Fruit fly (Drosophila melanogaster) whole organism, embryonic: ENCODE data around the gene Ser12.

Experiments used
- Abd-B ChIP-seq: fragments of 200-800 bp; sonication (Bioruptor generic); optimal IDR thresholded peaks from 2 replicates; lab custom pipeline; 2018; ENCODE audit warnings: missing biosample characterization, mild to moderate bottlenecking, missing genetic modification characterization, moderate library complexity
- B-H2 ChIP-seq: fragments of 200-800 bp; sonication (Bioruptor generic); optimal IDR thresholded peaks from 2 replicates; lab custom pipeline; 2018; ENCODE audit warnings: missing biosample characterization, mild to moderate bottlenecking, missing genetic modification characterization
- CG10147 ChIP-seq: fragments of 200-800 bp; sonication (Bioruptor generic); optimal IDR thresholded peaks from 2 replicates; lab custom pipeline; 2019; ENCODE audit warnings: missing biosample characterization, mild to moderate bottlenecking, missing genetic modification characterization, moderate library complexity
- CG10267 ChIP-seq: fragments of 200-800 bp; sonication (Bioruptor generic); optimal IDR thresholded peaks from 2 replicates; lab custom pipeline; 2018; ENCODE audit warnings: missing biosample characterization, mild to moderate bottlenecking, missing genetic modification characterization, moderate library complexity
- CG10431 ChIP-seq: fragments of 200-800 bp; sonication (Bioruptor generic); optimal IDR thresholded peaks from 3 replicates; lab custom pipeline; 2018; ENCODE audit warnings: missing biosample characterization, mild to moderate bottlenecking, missing genetic modification characterization
- CG10543 ChIP-seq: fragments of 200-800 bp; sonication (Bioruptor generic); optimal IDR thresholded peaks from 3 replicates; lab custom pipeline; 2017; ENCODE audit warnings: missing biosample characterization, mild to moderate bottlenecking, missing genetic modification characterization, moderate library complexity
- CG13624 ChIP-seq: fragments of 200-800 bp; sonication (Bioruptor generic); optimal IDR thresholded peaks from 2 replicates; lab custom pipeline; 2016; ENCODE audit warnings: missing biosample characterization, missing genetic modification characterization
- CG2120 ChIP-seq: fragments of 200-800 bp; sonication (Bioruptor generic); optimal IDR thresholded peaks from 3 replicates; lab custom pipeline; 2016; ENCODE audit warnings: missing biosample characterization, missing genetic modification characterization
- CG2202 ChIP-seq: fragments of 200-800 bp; sonication (Bioruptor generic); optimal IDR thresholded peaks from 2 replicates; lab custom pipeline; 2018; ENCODE audit warnings: missing biosample characterization, mild to moderate bottlenecking, missing genetic modification characterization
- CG2889 ChIP-seq: fragments of 200-800 bp; sonication (Bioruptor generic); IDR thresholded peaks from 3 replicates; pipeline ENCODE4 v1.3.6; 2022; ENCODE audit warnings: missing biosample characterization, missing genetic modification characterization
- CG32532 ChIP-seq: fragments of 200-800 bp; sonication (Bioruptor generic); IDR thresholded peaks from 2 replicates; pipeline ENCODE4 v1.3.6; 2022; ENCODE audit warnings: missing biosample characterization, missing genetic modification characterization
- CG34376 ChIP-seq: fragments of 200-800 bp; sonication (Bioruptor generic); optimal IDR thresholded peaks from 2 replicates; lab custom pipeline; 2018; ENCODE audit warnings: missing biosample characterization, mild to moderate bottlenecking, missing genetic modification characterization
- CG34422 ChIP-seq: fragments of 200-800 bp; sonication (Bioruptor generic); IDR thresholded peaks from 3 replicates; pipeline ENCODE4 v1.3.6; 2022; ENCODE audit warnings: missing biosample characterization, missing genetic modification characterization
- CG6791 ChIP-seq: fragments of 200-800 bp; sonication (Bioruptor generic); IDR thresholded peaks from 3 replicates; pipeline ENCODE4 v1.3.6; 2022; ENCODE audit warnings: missing biosample characterization, missing genetic modification characterization; ENCODE audit not compliant: partially characterized antibody
- CG7987 ChIP-seq: fragments of 200-800 bp; sonication (Bioruptor generic); optimal IDR thresholded peaks from 2 replicates; lab custom pipeline; 2018; ENCODE audit warnings: missing biosample characterization, mild to moderate bottlenecking, missing genetic modification characterization, moderate library complexity
- CG8924 ChIP-seq: fragments of 200-800 bp; optimal IDR thresholded peaks from 3 replicates; lab custom pipeline; 2019; ENCODE audit warnings: missing biosample characterization, mild to moderate bottlenecking, missing genetic modification characterization, moderate library complexity
- CG9437 ChIP-seq: fragments of 200-800 bp; sonication (Bioruptor generic); optimal IDR thresholded peaks from 2 replicates; lab custom pipeline; 2018; ENCODE audit warnings: missing biosample characterization, mild to moderate bottlenecking, missing genetic modification characterization
- E2f2 ChIP-seq: fragments of 200-800 bp; sonication (Bioruptor generic); IDR thresholded peaks from 2 replicates; pipeline ENCODE4 v1.3.6; 2022; ENCODE audit warnings: missing biosample characterization, missing genetic modification characterization
- Elba2 ChIP-seq: fragments of 200-800 bp; sonication (Bioruptor generic); optimal IDR thresholded peaks from 3 replicates; lab custom pipeline; 2016; ENCODE audit warnings: missing biosample characterization, missing genetic modification characterization
- HLH4C ChIP-seq: fragments of 200-800 bp; sonication (Bioruptor generic); IDR thresholded peaks from 3 replicates; pipeline ENCODE4 v1.3.6; 2022; ENCODE audit warnings: missing biosample characterization, missing genetic modification characterization; ENCODE audit not compliant: partially characterized antibody
- MBD-R2 ChIP-seq: fragments of 200-800 bp; sonication (Bioruptor generic); IDR thresholded peaks from 2 replicates; pipeline ENCODE4 v1.3.6; 2022; ENCODE audit warnings: missing biosample characterization, missing genetic modification characterization
- Max ChIP-seq: fragments of 200-800 bp; sonication (Bioruptor generic); optimal IDR thresholded peaks from 2 replicates; lab custom pipeline; 2016; ENCODE audit warnings: missing biosample characterization, mild to moderate bottlenecking, missing genetic modification characterization
- Rfx ChIP-seq: fragments of 200-800 bp; sonication (Bioruptor generic); IDR thresholded peaks from 2 replicates; pipeline ENCODE4 v1.3.6; 2022; ENCODE audit warnings: missing biosample characterization, missing genetic modification characterization
- abd-A ChIP-seq: fragments of 200-800 bp; sonication (Bioruptor generic); optimal IDR thresholded peaks from 3 replicates; lab custom pipeline; 2019; ENCODE audit warnings: missing biosample characterization, mild to moderate bottlenecking, missing genetic modification characterization, moderate library complexity
- ap ChIP-seq: fragments of 200-800 bp; sonication (Bioruptor generic); IDR thresholded peaks from 2 replicates; pipeline ENCODE4 v1.3.6; 2022; ENCODE audit warnings: missing biosample characterization, missing genetic modification characterization
- br ChIP-seq: fragments of >200 bp; optimal IDR thresholded peaks from 2 replicates; lab custom pipeline; 2017
- da ChIP-seq: fragments of 200-800 bp; sonication (Bioruptor generic); optimal IDR thresholded peaks from 2 replicates; lab custom pipeline; 2016; ENCODE audit warnings: missing biosample characterization, missing genetic modification characterization
- dimm ChIP-seq: fragments of 200-800 bp; sonication (Bioruptor generic); IDR thresholded peaks from 2 replicates; pipeline ENCODE4 v1.3.6; 2022; ENCODE audit warnings: missing biosample characterization, missing genetic modification characterization
- dm ChIP-seq: fragments of 200-800 bp; sonication (Bioruptor generic); optimal IDR thresholded peaks from 3 replicates; lab custom pipeline; 2016; ENCODE audit warnings: missing biosample characterization, missing genetic modification characterization
- eve ChIP-seq, 2 experiments: fragments of >200 bp; optimal IDR thresholded peaks; 2 replicates each; lab custom pipeline; 2017; ENCODE audit warnings: missing biosample characterization in 2 of 2, missing genetic modification characterization in 2 of 2
- exex ChIP-seq: fragments of 200-800 bp; sonication (Bioruptor generic); optimal IDR thresholded peaks from 4 replicates; lab custom pipeline; 2018; ENCODE audit warnings: missing biosample characterization, mild to moderate bottlenecking, missing genetic modification characterization, moderate library complexity
- ftz-f1 ChIP-seq: fragments of 200-800 bp; sonication (Bioruptor generic); optimal IDR thresholded peaks from 2 replicates; lab custom pipeline; 2016; ENCODE audit warnings: missing biosample characterization, missing genetic modification characterization
- grau ChIP-seq: fragments of 200-800 bp; optimal IDR thresholded peaks from 3 replicates; lab custom pipeline; 2019; ENCODE audit warnings: missing biosample characterization, mild to moderate bottlenecking, missing genetic modification characterization, moderate library complexity
- gro ChIP-seq: fragments of 200-800 bp; sonication (Bioruptor generic); optimal IDR thresholded peaks from 2 replicates; lab custom pipeline; 2016; ENCODE audit warnings: missing biosample characterization, missing genetic modification characterization
- hkb ChIP-seq, 2 experiments: fragments of 200-800 bp in 1 of 2; fragments of >200 bp in 1 of 2; sonication (Bioruptor generic) in 1 of 2; IDR thresholded peaks in 1 of 2; optimal IDR thresholded peaks in 1 of 2; 2 replicates each; pipeline versions ENCODE4 v1.3.6 to Lab custom; 2017 to 2022; ENCODE audit warnings: missing biosample characterization in 1 of 2, missing genetic modification characterization in 1 of 2
- insv ChIP-seq, 2 experiments: fragments of 200-800 bp; sonication (Bioruptor generic); optimal IDR thresholded peaks; 3 replicates each; lab custom pipeline; 2016 to 2018; ENCODE audit warnings: missing biosample characterization in 2 of 2, missing genetic modification characterization in 2 of 2
- luna ChIP-seq: fragments of 200-800 bp; sonication (Bioruptor generic); optimal IDR thresholded peaks from 2 replicates; lab custom pipeline; 2016; ENCODE audit warnings: missing biosample characterization, missing genetic modification characterization
- mam ChIP-seq: fragments of 200-800 bp; sonication (Bioruptor generic); optimal IDR thresholded peaks from 3 replicates; lab custom pipeline; 2016; ENCODE audit warnings: missing biosample characterization, missing genetic modification characterization
- nerfin-1 ChIP-seq: fragments of 200-800 bp; sonication (Bioruptor generic); optimal IDR thresholded peaks from 3 replicates; lab custom pipeline; 2019; ENCODE audit warnings: missing biosample characterization, mild to moderate bottlenecking, missing genetic modification characterization, moderate library complexity
- pum ChIP-seq: fragments of 200-800 bp; sonication (Bioruptor generic); optimal IDR thresholded peaks from 2 replicates; lab custom pipeline; 2016; ENCODE audit warnings: missing biosample characterization, missing genetic modification characterization
- pzg ChIP-seq: fragments of 200-800 bp; sonication (Bioruptor generic); optimal IDR thresholded peaks from 3 replicates; lab custom pipeline; 2018; ENCODE audit warnings: missing biosample characterization, mild to moderate bottlenecking, missing genetic modification characterization, moderate library complexity
- row ChIP-seq: fragments of 200-800 bp; sonication (Bioruptor generic); IDR thresholded peaks from 3 replicates; pipeline ENCODE4 v1.3.6; 2022; ENCODE audit warnings: missing biosample characterization, missing genetic modification characterization
- run ChIP-seq: fragments of 200-800 bp; sonication (Bioruptor generic); optimal IDR thresholded peaks from 3 replicates; lab custom pipeline; 2018; ENCODE audit warnings: missing biosample characterization, mild to moderate bottlenecking, missing genetic modification characterization
- scrt ChIP-seq: fragments of 200-800 bp; sonication (Bioruptor generic); optimal IDR thresholded peaks from 2 replicates; lab custom pipeline; 2018; ENCODE audit warnings: missing biosample characterization, mild to moderate bottlenecking, missing genetic modification characterization, moderate library complexity
- sd ChIP-seq: fragments of 200-800 bp; sonication (Bioruptor generic); optimal IDR thresholded peaks from 3 replicates; lab custom pipeline; 2018; ENCODE audit warnings: missing biosample characterization, mild to moderate bottlenecking, missing genetic modification characterization, moderate library complexity
- tll ChIP-seq, 2 experiments: fragments of 200-800 bp in 1 of 2; fragments of >200 bp in 1 of 2; sonication (Bioruptor generic) in 1 of 2; optimal IDR thresholded peaks; 2 replicates each; lab custom pipeline; 2017 to 2019; ENCODE audit warnings: missing biosample characterization in 2 of 2, missing genetic modification characterization in 2 of 2, mild to moderate bottlenecking in 1 of 2, moderate library complexity in 1 of 2
- tup ChIP-seq: fragments of 200-800 bp; sonication (Bioruptor generic); optimal IDR thresholded peaks from 2 replicates; lab custom pipeline; 2016; ENCODE audit warnings: missing biosample characterization, mild to moderate bottlenecking, missing genetic modification characterization, moderate library complexity
- zfh2 ChIP-seq: fragments of 200-800 bp; sonication (Bioruptor generic); optimal IDR thresholded peaks from 2 replicates; lab custom pipeline; 2016; ENCODE audit warnings: missing biosample characterization, missing genetic modification characterization

Ser12 gene

dm6 chr2L:2220573-2221332 is 30.3 kb downstream of the Ser12 start, which contains the start of gene papi (continued):
- TF ChIP-seq Rfx (GFP tag; lab: Robert Waterston, UW) (peak; percentile 8; the same call in 1 of the 2 replicates), br (lab: Kevin White, UChicago) (no peak), CG10147 (GFP tag; lab: Kevin White, UChicago) (peak; percentile 32), E2f2 (peak; percentile 31; the same call in 1 of the 2 replicates), CG9437 (GFP tag; lab: Kevin White, UChicago) (peak; percentile 27), CG7987 (GFP tag; lab: Kevin White, UChicago) (peak; percentile 38), exex (tag; lab: Kevin White, UChicago) (peak; percentile 57), CG13624 (GFP tag; lab: Kevin White, UChicago) (peak; percentile 4), dm (GFP tag; lab: Kevin White, UChicago) (peak; percentile 67), CG2120 (peak; percentile 38), run (tag; lab: Kevin White, UChicago) (no peak), CG10267 (tag; lab: Kevin White, UChicago) (peak; percentile 91), CG32532 (GFP tag; lab: Robert Waterston, UW) (no peak), da (GFP tag; lab: Kevin White, UChicago) (no peak), CG34376 (peak; percentile 44), ap (GFP tag; lab: Robert Waterston, UW) (no peak), dimm (GFP tag; lab: Robert Waterston, UW) (no peak), B-H2 (GFP tag; lab: Kevin White, UChicago) (peak; percentile 53), CG10431 (peak; percentile 22), insv (GFP tag; optimal IDR thresholded peaks at IDR 0.05; lab: Kevin White, UChicago) (peak in 1 of 2 experiments; percentile 92), eve (GFP tag; optimal IDR thresholded peaks at IDR 0.05; lab: Kevin White, UChicago) (no peak), gro (GFP tag; lab: Kevin White, UChicago) (peak; percentile 31), grau (tag; lab: Kevin White, UChicago) (peak; percentile 3), sd (tag; lab: Kevin White, UChicago) (peak; percentile 75), tup (GFP tag; lab: Kevin White, UChicago) (no peak), CG2202 (tag; lab: Kevin White, UChicago) (no peak), HLH4C (GFP tag; lab: Robert Waterston, UW) (0 out of 3 replicates have a peak, but pooled peaks have one; percentile 13), CG2889 (no peak), CG34422 (GFP tag; lab: Robert Waterston, UW) (peak; percentile 61; the same call in 2 of the 3 replicates), luna (GFP tag; lab: Kevin White, UChicago) (peak; percentile 22), abd-A (peak; percentile 43), scrt (GFP tag; lab: Kevin White, UChicago) (peak; percentile 19), CG8924 (tag; lab: Kevin White, UChicago) (peak; percentile 48), MBD-R2 (GFP tag; lab: Robert Waterston, UW) (peak; percentile 39), pum (GFP tag; lab: Kevin White, UChicago) (no peak), nerfin-1 (tag; lab: Kevin White, UChicago) (peak; percentile 90), Elba2 (GFP tag; lab: Kevin White, UChicago) (peak; percentile 78), zfh2 (GFP tag; lab: Kevin White, UChicago) (no peak), row (no peak), mam (GFP tag; lab: Kevin White, UChicago) (no peak), ftz-f1 (GFP tag; lab: Kevin White, UChicago) (no peak), pzg (GFP tag; lab: Kevin White, UChicago) (peak; percentile 67), hkb (optimal IDR thresholded peaks at IDR 0.05; lab: Kevin White, UChicago) (no peak), hkb (GFP tag; IDR thresholded peaks at IDR 0.05; lab: Robert Waterston, UW) (peak; percentile 9; the same call in 1 of the 2 replicates), Max (GFP tag; lab: Kevin White, UChicago) (peak; percentile 69), tll (GFP tag; optimal IDR thresholded peaks at IDR 0.05; lab: Kevin White, UChicago) (no peak), CG6791 (0 out of 3 replicates have a peak, but pooled peaks have one; percentile 21), CG10543 (GFP tag; lab: Kevin White, UChicago) (peak; percentile 38), Abd-B (GFP tag; lab: Kevin White, UChicago) (no peak)
